Worm (Caenorhabditis elegans) whole organism, L3 larva: ENCODE results near the gene nspg-12.

Experiments used
- aly-2 ChIP-seq: fragments of 150-350 bp; optimal IDR thresholded peaks from 2 replicates; lab custom pipeline; 2014; ENCODE audit warnings: missing biosample characterization, missing genetic modification characterization
- ama-1 ChIP-seq: fragments of 150-350 bp; optimal IDR thresholded peaks from 2 replicates; lab custom pipeline; 2018
- ceh-16 ChIP-seq: sonication (generic microtip); optimal IDR thresholded peaks from 2 replicates; lab custom pipeline; 2017; ENCODE audit warnings: missing biosample characterization, missing genetic modification characterization
- ceh-28 ChIP-seq: fragments of 150-350 bp; optimal IDR thresholded peaks from 2 replicates; lab custom pipeline; 2014; ENCODE audit warnings: missing biosample characterization, missing genetic modification reagents, missing genetic modification characterization
- ceh-82 ChIP-seq: fragments of 150-350 bp; optimal IDR thresholded peaks from 2 replicates; lab custom pipeline; 2014; ENCODE audit warnings: missing biosample characterization, missing genetic modification characterization
- egl-27 ChIP-seq: sonication (generic microtip); optimal IDR thresholded peaks from 4 replicates; lab custom pipeline; 2017; ENCODE audit warnings: missing biosample characterization, missing genetic modification reagents, missing genetic modification characterization
- egl-5 ChIP-seq: fragments of 150-350 bp; optimal IDR thresholded peaks from 2 replicates; lab custom pipeline; 2017; ENCODE audit warnings: missing biosample characterization, missing genetic modification reagents, missing genetic modification characterization, inconsistent platforms
- elt-1 ChIP-seq: fragments of 150-350 bp; optimal IDR thresholded peaks from 2 replicates; lab custom pipeline; 2014; ENCODE audit warnings: missing biosample characterization, missing genetic modification characterization
- elt-2 ChIP-seq: sonication (generic microtip); optimal IDR thresholded peaks from 2 replicates; lab custom pipeline; 2016; ENCODE audit warnings: missing genetic modification reagents, mild to moderate bottlenecking, missing genetic modification characterization, missing compliant biosample characterization
- elt-3 ChIP-seq, 3 experiments: fragments of 150-350 bp in 1 of 3; sonication (generic microtip) in 2 of 3; optimal IDR thresholded peaks; 2 replicates in 2 of 3; 4 replicates in 1 of 3; lab custom pipeline; 2014 to 2017; ENCODE audit warnings: missing biosample characterization in 3 of 3, missing genetic modification characterization in 3 of 3
- fkh-10 ChIP-seq: sonication (generic microtip); optimal IDR thresholded peaks from 2 replicates; lab custom pipeline; 2017; ENCODE audit warnings: missing biosample characterization, missing genetic modification reagents, missing genetic modification characterization
- fos-1 ChIP-seq: fragments of 150-350 bp; optimal IDR thresholded peaks from 2 replicates; lab custom pipeline; 2014; ENCODE audit warnings: missing biosample characterization, missing genetic modification characterization
- hmg-11 ChIP-seq: sonication (generic microtip); optimal IDR thresholded peaks from 2 replicates; lab custom pipeline; 2016; ENCODE audit warnings: missing genetic modification characterization, missing compliant biosample characterization
- jun-1 ChIP-seq: fragments of 150-350 bp; optimal IDR thresholded peaks from 2 replicates; lab custom pipeline; 2014; ENCODE audit warnings: missing biosample characterization, missing genetic modification reagents, missing genetic modification characterization
- lin-39 ChIP-seq: fragments of 150-350 bp; optimal IDR thresholded peaks from 2 replicates; lab custom pipeline; 2018; ENCODE audit warnings: missing biosample characterization, missing genetic modification reagents, missing genetic modification characterization
- lsy-12 ChIP-seq: sonication (generic microtip); optimal IDR thresholded peaks from 2 replicates; lab custom pipeline; 2016; ENCODE audit warnings: mild to moderate bottlenecking, missing genetic modification characterization, missing compliant biosample characterization
- mml-1 ChIP-seq: fragments of 150-350 bp; sonication (generic microtip); optimal IDR thresholded peaks from 3 replicates; lab custom pipeline; 2014; ENCODE audit warnings: missing biosample characterization, missing genetic modification characterization
- nfya-1 ChIP-seq: sonication (generic microtip); optimal IDR thresholded peaks from 2 replicates; lab custom pipeline; 2017; ENCODE audit warnings: missing genetic modification characterization, mild to moderate bottlenecking, missing compliant biosample characterization, antibody characterized with exemption, moderate library complexity; ENCODE audit not compliant: insufficient read depth
- nhr-11 ChIP-seq: fragments of 150-350 bp; optimal IDR thresholded peaks from 2 replicates; lab custom pipeline; 2014; ENCODE audit warnings: missing biosample characterization, missing genetic modification characterization
- nhr-12 ChIP-seq: fragments of 150-350 bp; optimal IDR thresholded peaks from 2 replicates; lab custom pipeline; 2014; ENCODE audit warnings: missing biosample characterization, missing genetic modification characterization
- nhr-23 ChIP-seq: fragments of 150-350 bp; optimal IDR thresholded peaks from 2 replicates; lab custom pipeline; 2014; ENCODE audit warnings: missing biosample characterization, missing genetic modification reagents, missing genetic modification characterization
- nhr-237 ChIP-seq: fragments of 150-350 bp; optimal IDR thresholded peaks from 2 replicates; lab custom pipeline; 2014; ENCODE audit warnings: missing biosample characterization, missing genetic modification characterization
- nhr-25 ChIP-seq: sonication (generic microtip); optimal IDR thresholded peaks from 2 replicates; lab custom pipeline; 2017; ENCODE audit warnings: missing biosample characterization, missing genetic modification characterization
- nhr-43 ChIP-seq: sonication (generic microtip); optimal IDR thresholded peaks from 2 replicates; lab custom pipeline; 2016; ENCODE audit warnings: mild to moderate bottlenecking, missing genetic modification characterization, missing compliant biosample characterization; ENCODE audit not compliant: poor library complexity, severe bottlenecking
- nhr-67 ChIP-seq: fragments of 150-350 bp; optimal IDR thresholded peaks from 2 replicates; lab custom pipeline; 2014; ENCODE audit warnings: missing biosample characterization, missing genetic modification characterization
- nhr-76 ChIP-seq: fragments of 150-350 bp; sonication (generic microtip); optimal IDR thresholded peaks from 5 replicates; lab custom pipeline; 2014; ENCODE audit warnings: missing biosample characterization, missing genetic modification characterization
- pha-4 ChIP-seq: fragments of 150-350 bp; optimal IDR thresholded peaks from 2 replicates; lab custom pipeline; 2014; ENCODE audit warnings: missing biosample characterization, missing genetic modification reagents, missing genetic modification characterization
- pqm-1 ChIP-seq: fragments of 150-350 bp; optimal IDR thresholded peaks from 2 replicates; lab custom pipeline; 2017; ENCODE audit warnings: missing biosample characterization, missing genetic modification characterization, inconsistent platforms
- sea-2 ChIP-seq: fragments of 150-350 bp; sonication (generic microtip); optimal IDR thresholded peaks from 4 replicates; lab custom pipeline; 2014; ENCODE audit warnings: missing biosample characterization, missing genetic modification reagents, missing genetic modification characterization
- tbx-2 ChIP-seq: sonication (generic microtip); optimal IDR thresholded peaks from 2 replicates; lab custom pipeline; 2016; ENCODE audit warnings: mild to moderate bottlenecking, missing genetic modification characterization, missing compliant biosample characterization
- unc-39 ChIP-seq: sonication (generic microtip); optimal IDR thresholded peaks from 4 replicates; lab custom pipeline; 2017; ENCODE audit warnings: missing biosample characterization, missing genetic modification characterization
- unc-62 ChIP-seq: fragments of 150-350 bp; sonication (generic microtip); optimal IDR thresholded peaks from 4 replicates; lab custom pipeline; 2014; ENCODE audit warnings: missing biosample characterization, missing genetic modification reagents, missing genetic modification characterization
- zag-1 ChIP-seq: fragments of 150-350 bp; optimal IDR thresholded peaks from 2 replicates; lab custom pipeline; 2014; ENCODE audit warnings: missing biosample characterization, missing genetic modification characterization
- ztf-4 ChIP-seq: fragments of 150-350 bp; optimal IDR thresholded peaks from 2 replicates; lab custom pipeline; 2014; ENCODE audit warnings: missing biosample characterization, missing genetic modification characterization

Gene nspg-12

ce11 chrX:5256999-5257398, at the start of gene nspg-12:
nspg-12 (plus strand) TSS chrX:5257299.
- TF ChIP-seq elt-2 (tag; lab: Kevin White, UChicago) (peak; percentile 44), elt-3 (tag; optimal IDR thresholded peaks at IDR 0.05; lab: Kevin White, UChicago) (no peak)

ce11 chrX:5207819-5208218, 49.3 kb upstream of the nspg-12 start:
- TF ChIP-seq elt-3 (tag; optimal IDR thresholded peaks at IDR 0.05; lab: Kevin White, UChicago) (no peak), fos-1 (tag; lab: Kevin White, UChicago) (no peak), ceh-28 (tag; lab: Kevin White, UChicago) (no peak), pha-4 (tag; lab: Kevin White, UChicago) (peak; percentile 63), nhr-25 (tag; lab: Kevin White, UChicago) (no peak), jun-1 (tag; lab: Kevin White, UChicago) (no peak), nhr-11 (tag; lab: Kevin White, UChicago) (no peak), elt-1 (tag; lab: Kevin White, UChicago) (no peak), ztf-4 (no peak), elt-2 (tag; lab: Kevin White, UChicago) (peak; percentile 56), zag-1 (no peak), ceh-82 (no peak), nhr-67 (tag; lab: Kevin White, UChicago) (no peak), lsy-12 (no peak), mml-1 (tag; lab: Kevin White, UChicago) (no peak)

ce11 chrX:5208326-5208725, 48.8 kb upstream of the nspg-12 start:
- TF ChIP-seq nhr-12 (tag; lab: Kevin White, UChicago): no peak
- no peak for TF ChIP-seq nfya-1 (tag; lab: Kevin White, UChicago)
- no peak for TF ChIP-seq ceh-16 (tag; lab: Kevin White, UChicago)
- no peak for TF ChIP-seq nhr-76 (tag; lab: Kevin White, UChicago)
- no peak for TF ChIP-seq tbx-2 (tag; lab: Kevin White, UChicago)
- TF ChIP-seq nhr-237: no peak
- no peak for TF ChIP-seq unc-39 (tag; lab: Kevin White, UChicago)
- TF ChIP-seq egl-27: no peak
- TF ChIP-seq nhr-43 (tag; lab: Kevin White, UChicago): no peak
- TF ChIP-seq unc-62: no peak
- no peak for TF ChIP-seq ama-1
- TF ChIP-seq jun-1 (tag; lab: Kevin White, UChicago): no peak
- no peak for TF ChIP-seq elt-3 (tag; optimal IDR thresholded peaks at IDR 0.05; lab: Kevin White, UChicago)
- no peak for TF ChIP-seq hmg-11
- TF ChIP-seq fkh-10 (GFP tag; lab: Kevin White, UChicago): no peak
- TF ChIP-seq sea-2 (GFP tag; lab: Kevin White, UChicago): no peak
- TF ChIP-seq pqm-1 (tag; lab: Kevin White, UChicago): no peak
- TF ChIP-seq fos-1 (tag; lab: Kevin White, UChicago): no peak
- no peak for TF ChIP-seq egl-5 (tag; lab: Kevin White, UChicago)
- TF ChIP-seq, all 47 proteins: peak for 0

ce11 chrX:5208831-5209230, 48.3 kb upstream of the nspg-12 start:
- TF ChIP-seq nhr-25 (tag; lab: Kevin White, UChicago): peak; percentile 5
- no peak for TF ChIP-seq aly-2 (tag; lab: Kevin White, UChicago)
- TF ChIP-seq tbx-2 (tag; lab: Kevin White, UChicago): no peak
- no peak for TF ChIP-seq pqm-1 (tag; lab: Kevin White, UChicago)
- TF ChIP-seq nhr-23 (tag; lab: Kevin White, UChicago): peak; percentile 32
- TF ChIP-seq nhr-11 (tag; lab: Kevin White, UChicago): no peak
- TF ChIP-seq, all 47 proteins: peak for 2

DNA sequence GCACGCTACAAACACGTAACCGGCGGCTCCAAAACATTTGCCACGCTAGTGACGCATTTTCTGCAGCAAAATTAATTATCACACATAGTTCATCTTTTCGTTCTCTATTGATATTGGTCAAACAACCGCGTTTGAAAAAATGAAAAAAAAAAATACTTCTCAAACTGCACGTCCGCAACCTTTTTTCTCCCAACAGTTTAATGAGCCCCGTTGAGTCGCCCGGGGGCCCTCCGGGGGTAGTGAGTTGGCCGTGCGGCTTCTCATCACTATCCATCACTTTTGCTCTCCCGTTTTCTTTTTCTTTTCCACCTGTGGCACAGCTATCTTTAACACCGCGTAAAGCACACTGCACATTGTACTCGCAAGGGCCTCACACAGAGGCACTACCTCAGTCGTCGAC, 47.7 kb upstream of the nspg-12 start:
- TF ChIP-seq pha-4 (tag; lab: Kevin White, UChicago) (peak; percentile 17), lin-39 (tag; lab: Kevin White, UChicago) (peak; percentile 57), zag-1 (no peak), unc-39 (tag; lab: Kevin White, UChicago) (no peak), elt-2 (tag; lab: Kevin White, UChicago) (peak; percentile 32)
